Worm (Caenorhabditis elegans) whole organism, young adult: Measurements from ENCODE around the gene B0244.7.

Experiments
- B0336.3 ChIP-seq: fragments of 200-800 bp; sonication (Bioruptor generic); IDR thresholded peaks from 2 replicates; pipeline ENCODE4 v1.3.6; 2022; ENCODE audit warnings: missing genetic modification characterization, missing compliant biosample characterization
- C17E4.6 ChIP-seq: fragments of 200-800 bp; sonication (Bioruptor generic); IDR thresholded peaks from 2 replicates; pipeline ENCODE4 v1.3.6; 2022; ENCODE audit warnings: missing genetic modification reagents, missing genetic modification characterization, missing compliant biosample characterization
- F33H1.4 ChIP-seq: fragments of 200-800 bp; sonication (Bioruptor generic); IDR thresholded peaks from 2 replicates; pipeline ENCODE4 v1.3.6; 2022; ENCODE audit warnings: missing genetic modification reagents, missing genetic modification characterization, missing compliant biosample characterization
- F37B4.10 ChIP-seq: fragments of 200-800 bp; sonication (Bioruptor generic); IDR thresholded peaks from 2 replicates; pipeline ENCODE4 v1.3.6; 2022; ENCODE audit warnings: missing genetic modification characterization, missing compliant biosample characterization
- F57C9.4 ChIP-seq: sonication (generic microtip); optimal IDR thresholded peaks from 2 replicates; lab custom pipeline; 2017; ENCODE audit warnings: mild to moderate bottlenecking, missing genetic modification characterization, missing compliant biosample characterization
- K11D2.4 ChIP-seq: fragments of 200-800 bp; sonication (Bioruptor generic); IDR thresholded peaks from 2 replicates; pipeline ENCODE4 v1.3.6; 2022; ENCODE audit warnings: missing genetic modification reagents, missing genetic modification characterization, missing compliant biosample characterization
- T07F8.4 ChIP-seq: sonication (generic microtip); optimal IDR thresholded peaks from 2 replicates; lab custom pipeline; 2016; ENCODE audit warnings: mild to moderate bottlenecking, missing genetic modification characterization, moderate library complexity, missing compliant biosample characterization
- Y79H2A.3 ChIP-seq: fragments of 200-800 bp; sonication (Bioruptor generic); conservative IDR thresholded peaks from 2 replicates; pipeline ENCODE4 v1.3.6; 2022; ENCODE audit warnings: missing genetic modification reagents, missing genetic modification characterization, missing compliant biosample characterization
- aptf-3 ChIP-seq: fragments of 200-800 bp; sonication (Bioruptor generic); IDR thresholded peaks from 2 replicates; pipeline ENCODE4 v1.3.6; 2022; ENCODE audit warnings: missing genetic modification characterization, missing compliant biosample characterization
- atf-7 ChIP-seq: sonication (generic microtip); optimal IDR thresholded peaks from 2 replicates; lab custom pipeline; 2017; ENCODE audit warnings: mild to moderate bottlenecking, missing genetic modification characterization, missing compliant biosample characterization
- bed-2 ChIP-seq: fragments of 200-800 bp; sonication (Bioruptor generic); IDR thresholded peaks from 2 replicates; pipeline ENCODE4 v1.3.6; 2022; ENCODE audit warnings: missing genetic modification reagents, missing genetic modification characterization, missing compliant biosample characterization
- ccch-3 ChIP-seq: fragments of 200-800 bp; sonication (Bioruptor generic); optimal IDR thresholded peaks from 2 replicates; lab custom pipeline; 2018; ENCODE audit warnings: mild to moderate bottlenecking, missing genetic modification characterization, missing compliant biosample characterization
- cebp-2 ChIP-seq: fragments of 200-800 bp; sonication (Bioruptor generic); IDR thresholded peaks from 2 replicates; pipeline ENCODE4 v1.3.6; 2022; ENCODE audit warnings: missing genetic modification characterization, missing compliant biosample characterization
- ceh-100 ChIP-seq: fragments of 200-800 bp; sonication (Bioruptor generic); IDR thresholded peaks from 2 replicates; pipeline ENCODE4 v1.3.6; 2022; ENCODE audit warnings: missing genetic modification reagents, missing genetic modification characterization, missing compliant biosample characterization
- ceh-27 ChIP-seq: fragments of 200-800 bp; sonication (Bioruptor generic); optimal IDR thresholded peaks from 2 replicates; lab custom pipeline; 2018; ENCODE audit warnings: mild to moderate bottlenecking, missing genetic modification characterization, moderate library complexity, missing compliant biosample characterization
- ceh-58 ChIP-seq: fragments of 200-800 bp; sonication (Bioruptor generic); IDR thresholded peaks from 2 replicates; pipeline ENCODE4 v1.3.6; 2022; ENCODE audit warnings: missing genetic modification characterization, missing compliant biosample characterization
- ceh-79 ChIP-seq: sonication (generic microtip); optimal IDR thresholded peaks from 2 replicates; lab custom pipeline; 2017; ENCODE audit warnings: mild to moderate bottlenecking, missing genetic modification characterization, missing compliant biosample characterization
- ceh-91 ChIP-seq: fragments of 200-800 bp; sonication (Bioruptor generic); IDR thresholded peaks from 2 replicates; pipeline ENCODE4 v1.3.6; 2022; ENCODE audit warnings: missing genetic modification reagents, missing genetic modification characterization, missing compliant biosample characterization
- chd-7 ChIP-seq: sonication (generic microtip); optimal IDR thresholded peaks from 2 replicates; lab custom pipeline; 2016; ENCODE audit warnings: mild to moderate bottlenecking, missing genetic modification characterization, moderate library complexity, missing compliant biosample characterization
- dpl-1 ChIP-seq: fragments of 150-350 bp; optimal IDR thresholded peaks from 2 replicates; lab custom pipeline; 2014; ENCODE audit warnings: missing biosample characterization, missing genetic modification reagents, missing genetic modification characterization
- ekl-4 ChIP-seq: fragments of 200-800 bp; sonication (Bioruptor generic); IDR thresholded peaks from 2 replicates; pipeline ENCODE4 v1.3.6; 2022; ENCODE audit warnings: missing genetic modification reagents, missing genetic modification characterization, missing compliant biosample characterization
- hlh-26 ChIP-seq: fragments of 200-800 bp; sonication (Bioruptor generic); conservative IDR thresholded peaks from 2 replicates; pipeline ENCODE4 v1.3.6; 2022; ENCODE audit warnings: missing genetic modification reagents, missing genetic modification characterization, missing compliant biosample characterization
- hmg-1.2 ChIP-seq: fragments of 200-800 bp; sonication (Bioruptor generic); IDR thresholded peaks from 2 replicates; pipeline ENCODE4 v1.3.6; 2022; ENCODE audit warnings: missing genetic modification reagents, missing genetic modification characterization, missing compliant biosample characterization
- hmg-20 ChIP-seq: fragments of 200-800 bp; sonication (Bioruptor generic); IDR thresholded peaks from 2 replicates; pipeline ENCODE4 v1.3.6; 2022; ENCODE audit warnings: missing genetic modification reagents, missing genetic modification characterization, missing compliant biosample characterization
- hrde-1 ChIP-seq: sonication (generic microtip); optimal IDR thresholded peaks from 2 replicates; lab custom pipeline; 2016; ENCODE audit warnings: missing genetic modification characterization, mild to moderate bottlenecking, missing compliant biosample characterization, moderate library complexity, missing genotype, missing genetic modification reagents, borderline replicate concordance
- lin-26 ChIP-seq: fragments of 200-800 bp; sonication (Bioruptor generic); IDR thresholded peaks from 2 replicates; pipeline ENCODE4 v1.3.6; 2022; ENCODE audit warnings: missing genetic modification reagents, missing genetic modification characterization, missing compliant biosample characterization
- lin-40 ChIP-seq: sonication (generic microtip); optimal IDR thresholded peaks from 2 replicates; lab custom pipeline; 2016; ENCODE audit warnings: missing genetic modification characterization, mild to moderate bottlenecking, missing compliant biosample characterization, missing genotype, missing genetic modification reagents
- madf-10 ChIP-seq: sonication (generic microtip); optimal IDR thresholded peaks from 2 replicates; lab custom pipeline; 2016; ENCODE audit warnings: mild to moderate bottlenecking, missing genetic modification characterization, missing compliant biosample characterization
- madf-8 ChIP-seq: fragments of 200-800 bp; sonication (Bioruptor generic); conservative IDR thresholded peaks from 2 replicates; pipeline ENCODE4 v1.3.6; 2022; ENCODE audit warnings: missing genetic modification reagents, missing genetic modification characterization, missing compliant biosample characterization
- mcd-1 ChIP-seq: fragments of 200-800 bp; sonication (Bioruptor generic); IDR thresholded peaks from 2 replicates; pipeline ENCODE4 v1.3.6; 2022; ENCODE audit warnings: missing genetic modification reagents, missing genetic modification characterization, missing compliant biosample characterization
- nfya-1 ChIP-seq: sonication (generic microtip); optimal IDR thresholded peaks from 2 replicates; lab custom pipeline; 2017; ENCODE audit warnings: antibody characterized with exemption, missing compliant biosample characterization, missing genetic modification characterization, borderline replicate concordance; ENCODE audit not compliant: insufficient read depth
- nhr-120 ChIP-seq: fragments of 200-800 bp; sonication (Bioruptor generic); IDR thresholded peaks from 2 replicates; pipeline ENCODE4 v1.3.6; 2022; ENCODE audit warnings: missing genetic modification characterization, missing compliant biosample characterization
- nhr-179 ChIP-seq: sonication (generic microtip); optimal IDR thresholded peaks from 2 replicates; lab custom pipeline; 2016; ENCODE audit warnings: mild to moderate bottlenecking, missing genetic modification characterization, missing compliant biosample characterization
- nhr-27 ChIP-seq: fragments of 200-800 bp; sonication (Bioruptor generic); optimal IDR thresholded peaks from 2 replicates; lab custom pipeline; 2018; ENCODE audit warnings: mild to moderate bottlenecking, missing genetic modification characterization, moderate library complexity, missing compliant biosample characterization
- pbrm-1 ChIP-seq: fragments of 200-800 bp; sonication (Bioruptor generic); IDR thresholded peaks from 2 replicates; pipeline ENCODE4 v1.3.6; 2022; ENCODE audit warnings: missing genetic modification reagents, missing genetic modification characterization, missing compliant biosample characterization
- pha-4 ChIP-seq: fragments of 150-350 bp; sonication (generic microtip); optimal IDR thresholded peaks from 2 replicates; lab custom pipeline; 2014; ENCODE audit warnings: missing biosample characterization, missing genetic modification reagents, missing genetic modification characterization
- repo-1 ChIP-seq: sonication (generic microtip); optimal IDR thresholded peaks from 2 replicates; lab custom pipeline; 2017; ENCODE audit warnings: mild to moderate bottlenecking, missing genetic modification characterization, missing compliant biosample characterization
- rpc-1 ChIP-seq, 2 experiments: fragments of 150-350 bp in 1 of 2; sonication (generic microtip) in 1 of 2; optimal IDR thresholded peaks; 2 replicates each; lab custom pipeline; 2014 to 2018; ENCODE audit warnings: missing biosample characterization in 1 of 2, missing genetic modification characterization in 1 of 2, missing genetic modification reagents in 1 of 2, missing genotype in 1 of 2
- sdz-38 ChIP-seq: sonication (generic microtip); optimal IDR thresholded peaks from 2 replicates; lab custom pipeline; 2016; ENCODE audit warnings: missing genotype, missing genetic modification characterization, missing compliant biosample characterization
- sea-2 ChIP-seq: fragments of 200-800 bp; sonication (Bioruptor generic); IDR thresholded peaks from 2 replicates; pipeline ENCODE4 v1.3.6; 2022; ENCODE audit warnings: missing genetic modification characterization, missing compliant biosample characterization
- snpc-4 ChIP-seq, 5 experiments: fragments of 150-350 bp in 1 of 5; sonication (generic microtip) in 4 of 5; optimal IDR thresholded peaks; 2 replicates each; lab custom pipeline; 2014 to 2018; ENCODE audit warnings: missing genetic modification characterization in 5 of 5, missing biosample characterization in 3 of 5, antibody characterized with exemption in 2 of 5, mild to moderate bottlenecking in 2 of 5, missing compliant biosample characterization in 2 of 5, missing genotype in 2 of 5, moderate library complexity in 2 of 5, missing genetic modification reagents in 1 of 5
- somi-1 ChIP-seq: fragments of 200-800 bp; sonication (Bioruptor generic); optimal IDR thresholded peaks from 2 replicates; lab custom pipeline; 2018; ENCODE audit warnings: mild to moderate bottlenecking, missing genetic modification characterization, missing compliant biosample characterization
- tbp1 ChIP-seq: fragments of 200-800 bp; sonication (Bioruptor generic); optimal IDR thresholded peaks from 2 replicates; lab custom pipeline; 2018; ENCODE audit warnings: mild to moderate bottlenecking, missing genetic modification characterization, missing compliant biosample characterization
- tbx-9 ChIP-seq: sonication (generic microtip); optimal IDR thresholded peaks from 2 replicates; lab custom pipeline; 2016; ENCODE audit warnings: borderline replicate concordance, missing genetic modification characterization, inconsistent platforms, missing compliant biosample characterization
- zfh-2 ChIP-seq: fragments of 200-800 bp; sonication (Bioruptor generic); conservative IDR thresholded peaks from 2 replicates; pipeline ENCODE4 v1.3.6; 2022; ENCODE audit warnings: missing genetic modification reagents, missing genetic modification characterization, missing compliant biosample characterization
- ztf-18 ChIP-seq: sonication (generic microtip); optimal IDR thresholded peaks from 2 replicates; lab custom pipeline; 2016; ENCODE audit warnings: missing genotype, mild to moderate bottlenecking, missing genetic modification characterization, missing compliant biosample characterization
- ztf-26 ChIP-seq: sonication (generic microtip); optimal IDR thresholded peaks from 2 replicates; lab custom pipeline; 2017; ENCODE audit warnings: missing genetic modification characterization, missing compliant biosample characterization
- ztf-28 ChIP-seq: fragments of 200-800 bp; sonication (Bioruptor generic); IDR thresholded peaks from 2 replicates; pipeline ENCODE4 v1.3.6; 2022; ENCODE audit warnings: missing genetic modification reagents, missing genetic modification characterization, missing compliant biosample characterization
- ztf-3 ChIP-seq: fragments of 200-800 bp; sonication (Bioruptor generic); optimal IDR thresholded peaks from 2 replicates; lab custom pipeline; 2018; ENCODE audit warnings: mild to moderate bottlenecking, missing genetic modification characterization, missing compliant biosample characterization

B0244.7 gene

DNA sequence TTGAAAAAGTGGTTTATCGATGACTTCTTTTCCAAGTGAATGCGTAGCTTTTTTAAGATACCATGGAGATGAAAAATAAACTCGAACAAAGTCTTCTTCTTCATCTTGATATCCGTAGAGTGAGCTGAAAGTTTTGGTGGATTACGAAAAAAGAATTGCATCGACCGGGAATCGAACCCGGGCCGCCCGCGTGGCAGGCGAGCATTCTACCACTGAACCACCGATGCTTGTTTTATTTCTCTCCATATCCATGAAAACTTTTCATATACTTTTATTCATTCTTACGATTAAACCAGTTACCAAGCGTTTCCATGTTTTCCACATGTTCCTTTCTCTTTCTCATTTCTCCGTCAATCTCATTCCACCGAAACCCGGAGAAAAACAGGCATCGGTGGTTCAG, 50.8 kb downstream of the B0244.7 start (continued):
- TF ChIP-seq repo-1 (tag; lab: Kevin White, UChicago) = no peak
- TF ChIP-seq F33H1.4 (GFP tag; lab: Robert Waterston, UW) = 0 out of 2 replicates have a peak, but pooled peaks have one; percentile 22
- TF ChIP-seq aptf-3 (GFP tag; lab: Robert Waterston, UW) = no peak
- no peak for TF ChIP-seq hrde-1
- no peak for TF ChIP-seq ceh-58 (GFP tag; lab: Robert Waterston, UW)
- TF ChIP-seq somi-1 (GFP tag; lab: Kevin White, UChicago) = no peak
- peak; percentile 26; the same call in 1 of the 2 replicates for TF ChIP-seq ceh-91 (GFP tag; lab: Robert Waterston, UW)
- no peak for TF ChIP-seq bed-2 (GFP tag; lab: Robert Waterston, UW)
- peak; percentile 60 for TF ChIP-seq rpc-1 (optimal IDR thresholded peaks at IDR 0.05; lab: Kevin White, UChicago)
- TF ChIP-seq rpc-1 (tag; optimal IDR thresholded peaks at IDR 0.05; lab: Kevin White, UChicago) = peak; percentile 81
- no peak for TF ChIP-seq B0336.3 (GFP tag; lab: Robert Waterston, UW)
- TF ChIP-seq ztf-26 = no peak
- TF ChIP-seq hmg-20 (GFP tag; lab: Robert Waterston, UW) = no peak
- TF ChIP-seq nfya-1 = no peak
- TF ChIP-seq lin-40 = no peak
- no peak for TF ChIP-seq pha-4
- no peak for TF ChIP-seq ztf-28 (GFP tag; lab: Robert Waterston, UW)
- TF ChIP-seq ceh-100 = no peak
- TF ChIP-seq K11D2.4 (GFP tag; lab: Robert Waterston, UW) = no peak
- TF ChIP-seq tbx-9 = no peak
- no peak for TF ChIP-seq ztf-3
- TF ChIP-seq madf-10 (tag; lab: Kevin White, UChicago) = no peak
- TF ChIP-seq pbrm-1 = no peak
- peak; percentile 85 for TF ChIP-seq tbp1 (GFP tag; lab: Kevin White, UChicago)
- TF ChIP-seq ceh-79 (tag; lab: Kevin White, UChicago) = no peak
- no peak for TF ChIP-seq mcd-1 (GFP tag; lab: Robert Waterston, UW)
- no peak for TF ChIP-seq ccch-3 (GFP tag; lab: Kevin White, UChicago)
- TF ChIP-seq lin-26 = peak; percentile 61; the same call in 1 of the 2 replicates
- TF ChIP-seq F57C9.4 (tag; lab: Kevin White, UChicago) = no peak
- no peak for TF ChIP-seq madf-8 (GFP tag; lab: Robert Waterston, UW)
- no peak for TF ChIP-seq cebp-2
- no peak for TF ChIP-seq T07F8.4
- no peak for TF ChIP-seq C17E4.6 (GFP tag; lab: Robert Waterston, UW)
- no peak for TF ChIP-seq hlh-26 (GFP tag; lab: Robert Waterston, UW)
- TF ChIP-seq ekl-4 = no peak
- TF ChIP-seq nhr-120 (GFP tag; lab: Robert Waterston, UW) = no peak
- TF ChIP-seq F37B4.10 (GFP tag; lab: Robert Waterston, UW) = no peak
- TF ChIP-seq sea-2 = no peak
- no peak for TF ChIP-seq nhr-27 (tag; lab: Kevin White, UChicago)
- TF ChIP-seq sdz-38 (tag; lab: Kevin White, UChicago) = no peak
- no peak for TF ChIP-seq nhr-179 (tag; lab: Kevin White, UChicago)
- TF ChIP-seq dpl-1 = no peak
- TF ChIP-seq ztf-18 (tag; lab: Kevin White, UChicago) = peak; percentile 28
- TF ChIP-seq chd-7 (tag; lab: Kevin White, UChicago) = no peak
- TF ChIP-seq zfh-2 (GFP tag; lab: Robert Waterston, UW) = 0 out of 2 replicates have a peak, but pooled peaks have one; percentile 14
- no peak for TF ChIP-seq snpc-4 (GFP tag; optimal IDR thresholded peaks at IDR 0.05; lab: Kevin White, UChicago)
- no peak for TF ChIP-seq snpc-4 (tag; optimal IDR thresholded peaks at IDR 0.05; lab: Kevin White, UChicago)
- no peak for TF ChIP-seq ceh-27 (GFP tag; lab: Kevin White, UChicago)
- peak; percentile 28; the same call in 1 of the 2 replicates for TF ChIP-seq hmg-1.2 (GFP tag; lab: Robert Waterston, UW)
- no peak for TF ChIP-seq Y79H2A.3 (GFP tag; lab: Robert Waterston, UW)
- no peak for TF ChIP-seq atf-7 (tag; lab: Kevin White, UChicago)
- TF ChIP-seq, all 124 proteins: peak for 19
